Worm (Caenorhabditis elegans) whole organism, L4/young adult: ENCODE measurements around the gene pals-39.

ENCODE experiments used
- W03F9.2 ChIP-seq: fragments of 150-350 bp; optimal IDR thresholded peaks from 2 replicates; lab custom pipeline; 2014; ENCODE audit warnings: missing biosample characterization, missing genetic modification characterization
- dao-5 ChIP-seq: sonication (generic microtip); optimal IDR thresholded peaks from 2 replicates; lab custom pipeline; 2016; ENCODE audit warnings: missing genotype, missing genetic modification characterization, moderate library complexity, missing compliant biosample characterization
- him-1 ChIP-seq: sonication (generic microtip); optimal IDR thresholded peaks from 2 replicates; lab custom pipeline; 2016; ENCODE audit warnings: missing genotype, missing genetic modification reagents, missing genetic modification characterization, missing compliant biosample characterization

The pals-39 gene

DNA sequence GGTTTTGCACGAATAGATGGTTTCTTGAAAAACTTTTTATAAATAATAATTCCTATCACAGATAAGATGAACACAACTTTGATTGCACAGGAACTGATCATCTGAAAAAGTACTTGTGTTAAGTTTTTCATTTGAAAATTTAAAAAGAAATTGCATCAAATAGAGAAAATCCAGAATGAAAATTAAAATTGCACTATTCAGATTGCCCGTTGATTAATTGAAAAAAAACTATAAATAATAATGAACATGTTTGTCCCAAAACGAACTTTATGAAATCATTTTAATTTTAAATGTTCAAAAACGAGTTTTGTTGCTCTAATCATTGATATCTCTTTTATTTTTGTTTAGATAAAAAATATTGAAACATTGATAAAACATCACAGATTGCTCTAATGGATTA, 26.4 kb downstream of the pals-39 start, which contains the start of gene cdr-3:
TSS of gene cdr-3 (minus strand) at position 101 of the 400 bp plus-strand sequence.
- TF ChIP-seq him-1 (tag; lab: Kevin White, UChicago) (no peak), dao-5 (tag; lab: Kevin White, UChicago) (no peak), W03F9.2 (tag; lab: Kevin White, UChicago) (no peak)

DNA sequence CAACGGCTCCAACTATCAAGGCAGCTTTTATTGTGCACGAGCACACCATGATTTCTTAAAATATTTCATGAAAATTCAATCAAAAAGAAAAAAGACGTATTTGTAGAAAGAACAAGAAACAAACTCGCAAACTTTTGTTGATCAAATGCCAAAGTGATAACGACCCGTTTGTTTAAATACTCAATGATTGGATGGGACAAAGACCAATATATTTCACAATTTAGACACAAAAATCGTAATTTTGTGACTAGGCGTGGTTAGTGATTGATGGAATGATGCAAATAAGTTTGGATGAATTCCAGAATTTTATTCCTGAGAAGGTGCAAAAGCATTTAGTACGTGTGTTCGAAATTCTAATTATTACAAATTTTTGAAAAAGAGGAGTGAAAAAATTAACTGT, 28.0 kb downstream of the pals-39 start, which contains the start of gene cdr-2:
TSS of gene cdr-2 (minus strand) at position 54 of the 400 bp plus-strand sequence.
- TF ChIP-seq dao-5 (tag; lab: Kevin White, UChicago) (no peak), W03F9.2 (tag; lab: Kevin White, UChicago) (no peak), him-1 (tag; lab: Kevin White, UChicago) (no peak)

DNA sequence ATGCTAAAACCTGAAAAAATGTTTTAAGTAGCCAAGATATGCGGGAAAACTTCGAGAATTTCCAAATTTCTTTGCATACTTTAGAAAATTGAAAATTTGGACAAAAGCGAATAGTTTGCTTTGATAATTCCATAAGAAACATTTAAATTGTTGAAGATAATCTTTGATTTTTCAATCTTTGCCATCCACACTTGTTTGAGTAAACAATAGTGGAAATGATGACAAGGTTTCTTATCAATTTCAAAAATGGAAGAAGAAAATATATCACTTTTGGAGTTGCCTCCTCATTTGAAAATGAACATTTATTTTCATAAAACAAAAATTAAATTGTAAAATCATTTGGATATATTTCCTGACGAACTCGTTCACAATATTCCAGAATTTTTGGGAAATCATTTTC, 29.3 kb downstream of the pals-39 start:
- TF ChIP-seq W03F9.2 (tag; lab: Kevin White, UChicago) (no peak), dao-5 (tag; lab: Kevin White, UChicago) (no peak), him-1 (tag; lab: Kevin White, UChicago) (no peak)

DNA sequence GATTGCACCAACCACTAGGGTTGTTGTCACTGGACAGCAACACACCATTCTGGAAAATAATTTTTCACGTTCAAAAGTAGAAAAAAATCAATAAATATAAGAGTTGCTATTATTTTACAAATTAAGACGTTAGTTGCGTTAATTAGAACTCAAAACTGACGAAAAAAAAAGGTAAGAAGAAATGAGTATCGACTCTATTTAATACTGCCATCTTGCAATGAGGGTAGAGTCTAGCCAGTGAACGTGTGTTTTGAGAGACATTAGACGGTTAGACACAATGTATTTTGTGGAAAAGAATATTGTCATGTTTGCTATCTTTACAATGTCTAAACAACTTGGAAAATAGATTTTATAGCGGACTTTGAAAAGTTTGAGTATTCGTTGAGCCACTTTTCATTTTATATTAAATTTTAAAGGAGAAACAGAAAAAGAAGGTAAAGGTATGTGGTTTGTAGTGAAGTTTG, 30.0 kb downstream of the pals-39 start, which contains the start of gene cdr-6:
TSS of gene cdr-6 (minus strand) at position 51 of the 464 bp plus-strand sequence.
- no peak for TF ChIP-seq him-1 (tag; lab: Kevin White, UChicago)
- TF ChIP-seq W03F9.2 (tag; lab: Kevin White, UChicago): no peak
- TF ChIP-seq dao-5 (tag; lab: Kevin White, UChicago): no peak

DNA sequence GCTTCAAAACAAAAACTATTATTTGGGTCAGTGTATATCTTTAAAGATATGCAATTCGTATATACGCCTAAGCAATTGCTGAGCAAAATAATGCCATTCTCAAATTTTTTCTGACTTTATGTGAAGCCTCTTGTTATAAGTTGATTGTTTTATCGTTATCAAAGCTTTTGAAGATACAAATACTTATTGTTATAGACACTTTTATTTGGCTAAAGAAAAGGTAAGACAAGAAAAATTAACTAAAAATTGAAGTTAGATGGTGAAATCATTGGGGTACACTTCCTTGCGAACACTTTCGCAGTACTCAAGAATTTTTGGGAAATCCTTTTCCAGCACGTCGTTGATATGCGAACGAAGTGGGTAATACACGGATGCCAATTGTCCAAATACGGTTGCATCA, 31.3 kb downstream of the pals-39 start:
- TF ChIP-seq dao-5 (tag; lab: Kevin White, UChicago): no peak
- TF ChIP-seq him-1 (tag; lab: Kevin White, UChicago): no peak
- TF ChIP-seq W03F9.2 (tag; lab: Kevin White, UChicago): no peak

DNA sequence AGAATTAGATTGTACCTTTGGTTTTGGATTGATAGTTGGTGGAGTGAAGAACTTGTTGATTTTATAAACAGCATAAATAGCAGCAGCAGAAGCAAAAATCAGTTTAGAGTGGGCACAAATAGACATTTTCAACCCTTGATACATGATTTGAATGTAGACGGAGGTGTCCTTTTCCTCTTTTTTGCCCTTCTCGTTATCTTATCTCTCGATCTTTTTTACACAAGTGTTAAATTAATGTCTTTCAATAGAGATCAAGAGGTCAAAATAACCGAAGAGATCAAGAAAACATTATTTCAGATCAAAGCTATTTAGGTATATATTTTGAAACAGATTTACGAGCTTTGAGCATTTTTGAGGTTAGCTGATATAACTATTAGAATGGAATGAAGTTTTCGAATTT, 31.7 kb downstream of the pals-39 start, which contains the start of gene cdr-7:
TSS of gene cdr-7 (minus strand) at position 205 of the 400 bp plus-strand sequence.
- no peak for TF ChIP-seq W03F9.2 (tag; lab: Kevin White, UChicago)
- TF ChIP-seq him-1 (tag; lab: Kevin White, UChicago): no peak
- TF ChIP-seq dao-5 (tag; lab: Kevin White, UChicago): no peak

DNA sequence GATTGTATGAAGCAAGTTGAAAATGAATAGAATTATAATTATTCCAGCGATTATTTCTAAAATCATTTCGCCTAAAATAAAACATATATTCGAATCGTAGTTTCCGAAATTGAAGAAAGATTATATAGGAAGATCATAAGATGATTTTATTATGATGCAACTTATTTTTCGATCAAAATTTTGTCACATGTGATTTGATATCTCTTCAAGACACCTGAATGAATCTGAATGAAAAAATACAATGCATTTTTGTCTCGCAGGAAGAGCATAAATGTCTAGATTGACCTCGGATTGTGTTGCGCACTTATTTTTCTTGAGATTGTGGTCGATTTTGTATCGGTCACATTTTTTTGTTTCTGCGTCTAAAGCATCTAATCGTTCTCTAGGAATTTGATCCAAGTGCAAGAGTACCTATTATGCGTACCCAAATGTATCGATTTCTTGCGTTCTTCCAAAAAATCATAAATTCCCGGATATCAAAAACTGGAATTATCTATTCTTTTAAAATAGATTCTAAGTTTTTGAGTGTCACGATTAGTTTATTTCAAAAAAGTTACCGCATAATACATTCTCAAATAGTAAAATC, 33.1 kb downstream of the pals-39 start, which contains the start of gene hrg-2:
TSS of gene hrg-2 (minus strand) at position 98 of the 586 bp plus-strand sequence.
- TF ChIP-seq dao-5 (tag; lab: Kevin White, UChicago) (no peak), W03F9.2 (tag; lab: Kevin White, UChicago) (no peak), him-1 (tag; lab: Kevin White, UChicago) (no peak)

DNA sequence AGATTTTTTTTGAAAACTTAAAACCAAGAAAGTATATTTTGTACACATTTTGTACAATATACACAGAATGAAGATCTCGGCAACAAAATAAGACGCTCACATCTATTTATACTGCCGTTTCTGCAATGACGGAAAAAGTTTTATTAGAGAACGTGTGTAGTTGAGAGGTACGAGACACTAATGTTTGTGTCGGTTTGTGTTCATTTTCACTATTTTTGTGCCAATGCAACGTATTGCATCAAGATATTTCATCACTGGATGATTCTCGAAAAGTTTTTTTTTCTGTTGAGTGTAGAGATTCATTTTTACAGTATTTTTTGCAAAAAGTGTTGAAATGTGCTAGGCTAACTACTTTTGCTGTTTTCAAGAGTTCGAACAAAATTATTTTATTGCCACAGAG, 34.7 kb downstream of the pals-39 start:
- TF ChIP-seq W03F9.2 (tag; lab: Kevin White, UChicago) (no peak), him-1 (tag; lab: Kevin White, UChicago) (no peak), dao-5 (tag; lab: Kevin White, UChicago) (no peak)

DNA sequence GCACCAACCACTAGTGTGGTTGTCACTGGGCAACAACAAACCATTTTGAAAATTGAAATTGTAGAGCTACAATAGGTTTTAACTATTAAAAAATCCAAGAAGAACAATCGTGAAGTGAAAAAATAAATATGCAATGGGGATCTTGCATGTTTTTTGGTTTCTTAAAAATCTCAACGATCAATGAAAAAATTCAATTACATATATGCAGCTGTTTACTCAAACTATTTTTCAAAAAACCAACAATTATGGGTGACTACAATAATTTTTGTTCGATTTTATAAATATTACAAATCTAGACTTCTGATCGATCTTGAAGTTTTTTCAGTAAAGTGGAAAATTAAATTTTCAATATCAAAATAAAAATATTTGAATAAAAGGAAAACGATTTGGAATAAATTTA, 35.1 kb downstream of the pals-39 start, which contains the start of gene cdr-4:
TSS of gene cdr-4 (minus strand) at position 101 of the 400 bp plus-strand sequence.
- TF ChIP-seq W03F9.2 (tag; lab: Kevin White, UChicago): no peak
- TF ChIP-seq him-1 (tag; lab: Kevin White, UChicago): no peak

DNA sequence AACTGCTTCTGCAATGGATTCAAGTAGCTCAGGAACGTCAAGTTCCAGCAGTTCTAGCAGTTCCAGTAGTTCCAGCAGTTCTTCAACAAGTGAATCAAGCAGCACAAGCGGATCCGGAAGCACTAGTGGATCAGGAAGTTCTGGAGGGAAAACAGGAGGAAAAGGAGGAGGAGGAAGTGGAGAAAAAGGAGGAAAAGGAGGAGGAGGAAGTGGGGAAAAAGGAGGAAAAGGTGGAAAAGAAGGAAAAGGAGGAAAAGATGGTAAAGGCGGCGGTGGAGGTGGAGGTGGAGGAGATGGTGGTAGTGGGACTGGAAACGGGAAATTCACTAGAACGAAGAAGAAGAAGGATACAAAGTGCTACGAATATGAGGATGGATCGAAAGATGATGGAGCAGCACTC, 37.1 kb downstream of the pals-39 start:
- TF ChIP-seq him-1 (tag; lab: Kevin White, UChicago) (no peak), W03F9.2 (tag; lab: Kevin White, UChicago) (no peak), dao-5 (tag; lab: Kevin White, UChicago) (no peak)

DNA sequence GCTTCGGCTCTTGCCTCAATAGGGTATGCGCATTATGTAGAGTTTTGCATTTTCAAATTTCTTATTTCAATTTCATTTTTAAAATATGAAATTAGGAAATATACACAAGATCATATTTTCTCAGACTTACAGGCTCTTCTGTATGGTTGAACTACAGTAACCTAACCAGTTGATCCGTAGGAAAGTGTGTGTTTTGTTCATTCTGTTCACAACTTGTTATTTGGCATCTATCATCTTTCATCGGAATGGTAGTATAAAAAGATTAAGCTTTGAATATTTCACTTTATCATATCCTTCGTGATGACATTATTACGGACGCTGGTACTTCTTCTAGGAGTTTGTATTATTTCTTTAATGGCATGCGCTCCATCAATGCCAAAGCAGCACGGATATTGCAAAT, 37.7 kb downstream of the pals-39 start, which contains the start of gene K01D12.10:
TSS of gene K01D12.10 (plus strand) at position 301 of the 400 bp plus-strand sequence.
- no peak for TF ChIP-seq W03F9.2 (tag; lab: Kevin White, UChicago)
- no peak for TF ChIP-seq dao-5 (tag; lab: Kevin White, UChicago)
- no peak for TF ChIP-seq him-1 (tag; lab: Kevin White, UChicago)

DNA sequence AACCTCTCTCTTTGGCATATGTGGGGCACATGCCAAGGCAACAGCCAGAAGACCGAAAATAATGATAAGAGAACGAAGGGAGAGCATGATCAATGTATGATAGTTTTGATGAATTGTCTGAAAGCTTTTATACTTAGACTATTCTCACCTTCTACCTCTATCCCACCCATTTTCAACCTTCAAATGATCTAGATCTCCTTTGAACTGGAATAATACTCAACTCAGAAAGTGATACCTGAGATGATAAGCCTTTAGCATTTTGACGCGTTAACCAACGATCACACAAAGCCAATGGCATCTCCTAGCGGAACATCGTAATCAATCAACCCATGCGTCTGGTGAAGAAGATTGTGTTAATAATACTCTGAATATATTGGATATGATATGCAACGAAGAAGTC, 39.1 kb downstream of the pals-39 start, which contains the start of gene K01D12.9:
TSS of gene K01D12.9 (minus strand) at position 101 of the 400 bp plus-strand sequence.
- TF ChIP-seq W03F9.2 (tag; lab: Kevin White, UChicago) (no peak), him-1 (tag; lab: Kevin White, UChicago) (no peak), dao-5 (tag; lab: Kevin White, UChicago) (no peak)

DNA sequence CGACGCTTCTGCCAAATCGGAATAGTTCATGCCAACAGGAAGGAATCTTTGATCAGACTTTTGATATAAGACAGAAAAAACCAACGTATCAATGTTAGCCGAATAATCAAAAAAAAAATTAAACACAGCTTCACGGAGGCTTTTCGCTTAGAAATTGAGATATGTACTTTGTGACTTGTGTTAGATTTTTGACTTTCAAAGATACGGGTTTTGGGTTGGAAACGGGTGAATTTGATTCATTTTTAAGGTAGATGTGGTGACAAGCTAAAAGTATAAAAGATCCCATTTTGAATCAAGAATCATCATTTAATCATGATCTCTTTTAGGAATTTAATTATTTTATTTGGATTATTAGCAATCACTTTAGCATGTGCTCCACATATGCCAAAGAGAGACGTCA, 41.3 kb downstream of the pals-39 start, which contains the start of gene K01D12.8:
TSS of gene K01D12.8 (plus strand) at position 301 of the 400 bp plus-strand sequence.
- TF ChIP-seq dao-5 (tag; lab: Kevin White, UChicago) (no peak), W03F9.2 (tag; lab: Kevin White, UChicago) (no peak), him-1 (tag; lab: Kevin White, UChicago) (no peak)
